Fruit fly (Drosophila melanogaster) whole organism, adult: Measurements from ENCODE around the gene CG18213.

ENCODE experiments used
- CG11617 ChIP-seq: fragments of 200-800 bp; sonication (Bioruptor generic); optimal IDR thresholded peaks from 2 replicates; lab custom pipeline; 2017; ENCODE audit warnings: mild to moderate bottlenecking, missing biosample characterization, missing genetic modification reagents, missing genetic modification characterization
- CG12768 ChIP-seq: fragments of 200-800 bp; sonication (Bioruptor generic); optimal IDR thresholded peaks from 2 replicates; lab custom pipeline; 2017; ENCODE audit warnings: missing biosample characterization, missing genetic modification characterization, mild to moderate bottlenecking, moderate library complexity, missing genetic modification reagents
- CG7045 ChIP-seq: fragments of 200-800 bp; sonication (Bioruptor generic); optimal IDR thresholded peaks from 2 replicates; lab custom pipeline; 2017; ENCODE audit warnings: missing biosample characterization, mild to moderate bottlenecking, missing genetic modification characterization
- Crg-1 ChIP-seq: fragments of 200-800 bp; sonication (Bioruptor generic); optimal IDR thresholded peaks from 2 replicates; lab custom pipeline; 2016; ENCODE audit warnings: missing biosample characterization, missing genetic modification characterization
- Mnt ChIP-seq: fragments of 200-800 bp; sonication (Bioruptor generic); optimal IDR thresholded peaks from 2 replicates; lab custom pipeline; 2016; ENCODE audit warnings: missing biosample characterization, mild to moderate bottlenecking, missing genetic modification characterization
- cic ChIP-seq: fragments of 200-800 bp; sonication (Bioruptor generic); optimal IDR thresholded peaks from 2 replicates; lab custom pipeline; 2017; ENCODE audit warnings: missing biosample characterization, mild to moderate bottlenecking, missing genetic modification characterization, moderate library complexity
- ovo ChIP-seq: fragments of 200-800 bp; sonication (Bioruptor generic); optimal IDR thresholded peaks from 2 replicates; lab custom pipeline; 2016; ENCODE audit warnings: missing biosample characterization, missing genetic modification characterization

- TF ChIP-seq CG12768 (GFP tag; lab: Kevin White, UChicago) (no peak), Mnt (GFP tag; lab: Kevin White, UChicago) (peak; percentile 17), ovo (GFP tag; lab: Kevin White, UChicago) (no peak), CG7045 (GFP tag; lab: Kevin White, UChicago) (no peak), cic (GFP tag; lab: Kevin White, UChicago) (no peak), Crg-1 (GFP tag; lab: Kevin White, UChicago) (peak; percentile 11), CG11617 (GFP tag; lab: Kevin White, UChicago) (peak; percentile 38)
These were observed 3.0 kb upstream of the CG18213 start, which contains the start of the genes bdwf and Patr-1 for dm6 chr3R:17042838-17043569.
